Worm (Caenorhabditis elegans) whole organism, L4 larva: ENCODE results near the gene sqv-3.

Source experiments
- D1046.2 ChIP-seq: fragments of 200-800 bp; sonication (Bioruptor generic); IDR thresholded peaks from 2 replicates; pipeline ENCODE4 v1.3.6; 2022; ENCODE audit warnings: missing genetic modification characterization, missing compliant biosample characterization
- F10B5.3 ChIP-seq: sonication (generic microtip); optimal IDR thresholded peaks from 2 replicates; lab custom pipeline; 2016; ENCODE audit warnings: mild to moderate bottlenecking, missing genetic modification characterization, missing compliant biosample characterization
- F37D6.2 ChIP-seq: sonication (generic microtip); optimal IDR thresholded peaks from 2 replicates; lab custom pipeline; 2016; ENCODE audit warnings: mild to moderate bottlenecking, missing genetic modification characterization, missing compliant biosample characterization
- F44E2.7 ChIP-seq: fragments of 200-800 bp; sonication (Bioruptor generic); IDR thresholded peaks from 2 replicates; pipeline ENCODE4 v2.1.2; 2022; ENCODE audit warnings: missing genetic modification characterization, missing compliant biosample characterization
- T20F7.1 ChIP-seq: fragments of 200-800 bp; sonication (Bioruptor generic); optimal IDR thresholded peaks from 2 replicates; lab custom pipeline; 2018; ENCODE audit warnings: mild to moderate bottlenecking, missing genetic modification characterization, missing compliant biosample characterization
- T26A8.4 ChIP-seq: fragments of 200-800 bp; sonication (Bioruptor generic); IDR thresholded peaks from 2 replicates; pipeline ENCODE4 v1.3.6; 2022; ENCODE audit warnings: missing genetic modification characterization, missing compliant biosample characterization
- Y105C5A.15 ChIP-seq: fragments of 200-800 bp; sonication (Bioruptor generic); IDR thresholded peaks from 2 replicates; pipeline ENCODE4 v1.3.6; 2022; ENCODE audit warnings: missing genetic modification characterization, missing compliant biosample characterization
- Y48G9A.11 ChIP-seq: fragments of 200-800 bp; sonication (Bioruptor generic); IDR thresholded peaks from 2 replicates; pipeline ENCODE4 v1.3.6; 2022; ENCODE audit warnings: missing genetic modification reagents, missing genetic modification characterization, missing compliant biosample characterization
- Y5F2A.4 ChIP-seq: fragments of 200-800 bp; sonication (Bioruptor generic); optimal IDR thresholded peaks from 2 replicates; lab custom pipeline; 2018; ENCODE audit warnings: mild to moderate bottlenecking, missing genetic modification characterization, missing compliant biosample characterization
- Y75B8A.6 ChIP-seq: fragments of 200-800 bp; sonication (Bioruptor generic); IDR thresholded peaks from 2 replicates; pipeline ENCODE4 v1.3.6; 2022; ENCODE audit warnings: missing genetic modification reagents, missing genetic modification characterization, missing compliant biosample characterization
- ZK337.2 ChIP-seq: fragments of 200-800 bp; sonication (Bioruptor generic); IDR thresholded peaks from 2 replicates; pipeline ENCODE4 v1.3.6; 2022; ENCODE audit warnings: missing genetic modification reagents, missing genetic modification characterization, missing compliant biosample characterization
- aha-1 ChIP-seq: fragments of 150-350 bp; peaks from one replicate; lab custom pipeline; 2014; ENCODE audit warnings: missing biosample characterization, missing genetic modification characterization
- aly-2 ChIP-seq: sonication (generic microtip); optimal IDR thresholded peaks from 2 replicates; lab custom pipeline; 2018; ENCODE audit warnings: missing biosample characterization, missing genetic modification characterization
- ama-1 ChIP-seq: fragments of 150-350 bp; optimal IDR thresholded peaks from 2 replicates; lab custom pipeline; 2014; ENCODE audit warnings: inconsistent platforms, mixed read lengths
- arid-1 ChIP-seq: fragments of 200-800 bp; sonication (Bioruptor generic); conservative IDR thresholded peaks from 2 replicates; pipeline ENCODE4 v1.3.6; 2022; ENCODE audit warnings: missing genetic modification reagents, missing genetic modification characterization, missing compliant biosample characterization
- ceh-20 ChIP-seq: fragments of 200-800 bp; sonication (Bioruptor generic); IDR thresholded peaks from 2 replicates; pipeline ENCODE4 v1.3.6; 2022; ENCODE audit warnings: missing genetic modification reagents, missing genetic modification characterization, missing compliant biosample characterization
- ceh-82 ChIP-seq: sonication (generic microtip); optimal IDR thresholded peaks from 2 replicates; lab custom pipeline; 2017; ENCODE audit warnings: missing biosample characterization, missing genetic modification characterization
- cey-2 ChIP-seq: sonication (generic microtip); optimal IDR thresholded peaks from 3 replicates; lab custom pipeline; 2017; ENCODE audit warnings: missing genetic modification characterization, mild to moderate bottlenecking, missing compliant biosample characterization, antibody characterized with exemption, borderline replicate concordance; ENCODE audit not compliant: insufficient read depth
- dmd-6 ChIP-seq: fragments of 200-800 bp; sonication (Bioruptor generic); IDR thresholded peaks from 2 replicates; pipeline ENCODE4 v1.3.6; 2022; ENCODE audit warnings: missing genetic modification reagents, missing genetic modification characterization, missing compliant biosample characterization
- dmd-8 ChIP-seq: fragments of 200-800 bp; sonication (Bioruptor generic); IDR thresholded peaks from 2 replicates; pipeline ENCODE4 v1.3.6; 2022; ENCODE audit warnings: missing genetic modification characterization, missing compliant biosample characterization
- dmd-9 ChIP-seq: fragments of 200-800 bp; sonication (Bioruptor generic); IDR thresholded peaks from 2 replicates; pipeline ENCODE4 v1.3.6; 2022; ENCODE audit warnings: missing genetic modification reagents, missing genetic modification characterization, missing compliant biosample characterization
- dpl-1 ChIP-seq: fragments of 150-350 bp; optimal IDR thresholded peaks from 2 replicates; lab custom pipeline; 2014; ENCODE audit warnings: missing biosample characterization, missing genetic modification reagents, missing genetic modification characterization
- egl-27 ChIP-seq: sonication (generic microtip); optimal IDR thresholded peaks from 3 replicates; lab custom pipeline; 2017; ENCODE audit warnings: missing biosample characterization, missing genetic modification reagents, missing genetic modification characterization
- fkh-10 ChIP-seq: fragments of 150-350 bp; optimal IDR thresholded peaks from 2 replicates; lab custom pipeline; 2014; ENCODE audit warnings: missing biosample characterization, missing genetic modification reagents, missing genetic modification characterization
- fos-1 ChIP-seq: fragments of 150-350 bp; optimal IDR thresholded peaks from 2 replicates; lab custom pipeline; 2014; ENCODE audit warnings: missing biosample characterization, missing genetic modification characterization
- hlh-11 ChIP-seq: fragments of 200-800 bp; sonication (Bioruptor generic); optimal IDR thresholded peaks from 2 replicates; lab custom pipeline; 2018; ENCODE audit warnings: mild to moderate bottlenecking, missing genetic modification characterization, missing compliant biosample characterization
- hlh-30 ChIP-seq: sonication (generic microtip); optimal IDR thresholded peaks from 2 replicates; lab custom pipeline; 2017; ENCODE audit warnings: antibody characterized with exemption, mild to moderate bottlenecking, missing genetic modification characterization, missing compliant biosample characterization; ENCODE audit not compliant: insufficient read depth
- hmg-1.1 ChIP-seq: fragments of 200-800 bp; sonication (Bioruptor generic); IDR thresholded peaks from 2 replicates; pipeline ENCODE4 v1.3.6; 2022; ENCODE audit warnings: missing genetic modification reagents, missing genetic modification characterization, missing compliant biosample characterization
- lin-29 ChIP-seq: fragments of 200-800 bp; sonication (Bioruptor generic); IDR thresholded peaks from 2 replicates; pipeline ENCODE4 v1.3.6; 2022; ENCODE audit warnings: missing genetic modification reagents, missing genetic modification characterization, missing compliant biosample characterization
- lir-3 ChIP-seq: sonication (generic microtip); optimal IDR thresholded peaks from 2 replicates; lab custom pipeline; 2016; ENCODE audit warnings: mild to moderate bottlenecking, missing genetic modification characterization, missing compliant biosample characterization
- lsy-2 ChIP-seq, 2 experiments: fragments of 150-350 bp in 1 of 2; sonication (generic microtip) in 1 of 2; optimal IDR thresholded peaks; 2 replicates each; lab custom pipeline; 2014 to 2017; ENCODE audit warnings: missing biosample characterization in 2 of 2, missing genetic modification characterization in 2 of 2
- madf-9 ChIP-seq: fragments of 200-800 bp; sonication (Bioruptor generic); conservative IDR thresholded peaks from 2 replicates; pipeline ENCODE4 v1.3.6; 2022; ENCODE audit warnings: missing genetic modification reagents, missing genetic modification characterization, missing compliant biosample characterization
- mdl-1 ChIP-seq, 2 experiments: fragments of 150-350 bp in 1 of 2; sonication (generic microtip) in 1 of 2; optimal IDR thresholded peaks; 2 replicates each; lab custom pipeline; 2014 to 2017; ENCODE audit warnings: missing biosample characterization in 2 of 2, missing genetic modification characterization in 2 of 2
- mep-1 ChIP-seq: fragments of 150-350 bp; sonication (generic microtip); optimal IDR thresholded peaks from 3 replicates; lab custom pipeline; 2014; ENCODE audit warnings: missing biosample characterization, missing genetic modification characterization
- mxl-2 ChIP-seq: fragments of 200-800 bp; sonication (Bioruptor generic); conservative IDR thresholded peaks from 2 replicates; pipeline ENCODE4 v1.3.6; 2022; ENCODE audit warnings: missing genetic modification reagents, missing genetic modification characterization, missing compliant biosample characterization
- nhr-10 ChIP-seq: fragments of 150-350 bp; optimal IDR thresholded peaks from 2 replicates; lab custom pipeline; 2014; ENCODE audit warnings: missing biosample characterization, missing genetic modification characterization
- nhr-42 ChIP-seq: fragments of 200-800 bp; sonication (Bioruptor generic); IDR thresholded peaks from 2 replicates; pipeline ENCODE4 v1.3.6; 2022; ENCODE audit warnings: missing genetic modification characterization, missing compliant biosample characterization
- nhr-6 ChIP-seq: fragments of 150-350 bp; optimal IDR thresholded peaks from 2 replicates; lab custom pipeline; 2014; ENCODE audit warnings: missing biosample characterization, missing genetic modification characterization
- nhr-76 ChIP-seq: fragments of 150-350 bp; optimal IDR thresholded peaks from 2 replicates; lab custom pipeline; 2014; ENCODE audit warnings: missing biosample characterization, missing genetic modification characterization
- nhr-77 ChIP-seq: fragments of 150-350 bp; optimal IDR thresholded peaks from 2 replicates; lab custom pipeline; 2014; ENCODE audit warnings: missing biosample characterization, missing genetic modification characterization
- pha-4 ChIP-seq, 2 experiments: fragments of 150-350 bp in 1 of 2; fragments of 200-800 bp in 1 of 2; sonication (Bioruptor generic) in 1 of 2; IDR thresholded peaks in 1 of 2; optimal IDR thresholded peaks in 1 of 2; 2 replicates each; pipeline versions ENCODE4 v1.3.6 to Lab custom; 2014 to 2022; ENCODE audit warnings: missing genetic modification characterization in 2 of 2, missing genetic modification reagents in 2 of 2, missing biosample characterization in 1 of 2, missing compliant biosample characterization in 1 of 2
- php-3 ChIP-seq: fragments of 200-800 bp; sonication (Bioruptor generic); IDR thresholded peaks from 2 replicates; pipeline ENCODE4 v1.3.6; 2022; ENCODE audit warnings: missing genetic modification reagents, missing genetic modification characterization, missing compliant biosample characterization
- set-16 ChIP-seq: fragments of 200-800 bp; sonication (Bioruptor generic); IDR thresholded peaks from 2 replicates; pipeline ENCODE4 v1.3.6; 2022; ENCODE audit warnings: missing genetic modification reagents, missing genetic modification characterization, missing compliant biosample characterization
- skn-1 ChIP-seq: fragments of 150-350 bp; optimal IDR thresholded peaks from 2 replicates; lab custom pipeline; 2014; ENCODE audit warnings: missing biosample characterization, missing genetic modification characterization
- snpc-4 ChIP-seq: fragments of 150-350 bp; optimal IDR thresholded peaks from 2 replicates; lab custom pipeline; 2014; ENCODE audit warnings: missing biosample characterization, missing genetic modification characterization
- spr-3 ChIP-seq: fragments of 200-800 bp; sonication (Bioruptor generic); optimal IDR thresholded peaks from 2 replicates; lab custom pipeline; 2018; ENCODE audit warnings: mild to moderate bottlenecking, missing genetic modification characterization, missing compliant biosample characterization
- vab-7 ChIP-seq: fragments of 200-800 bp; sonication (Bioruptor generic); IDR thresholded peaks from 2 replicates; pipeline ENCODE4 v1.3.6; 2022; ENCODE audit warnings: missing genetic modification reagents, missing genetic modification characterization, missing compliant biosample characterization
- zag-1 ChIP-seq: fragments of 150-350 bp; optimal IDR thresholded peaks from 2 replicates; lab custom pipeline; 2014; ENCODE audit warnings: missing biosample characterization, missing genetic modification characterization
- zfp-2 ChIP-seq: sonication (generic microtip); optimal IDR thresholded peaks from 2 replicates; lab custom pipeline; 2016; ENCODE audit warnings: mild to moderate bottlenecking, missing genetic modification characterization, missing compliant biosample characterization
- zip-2 ChIP-seq: fragments of 150-350 bp; optimal IDR thresholded peaks from 2 replicates; lab custom pipeline; 2014; ENCODE audit warnings: missing biosample characterization, missing genetic modification characterization
- ztf-11 ChIP-seq: fragments of 150-350 bp; optimal IDR thresholded peaks from 2 replicates; lab custom pipeline; 2014; ENCODE audit warnings: missing biosample characterization, missing genetic modification characterization
- ztf-7 ChIP-seq: fragments of 150-350 bp; optimal IDR thresholded peaks from 2 replicates; lab custom pipeline; 2014; ENCODE audit warnings: missing biosample characterization, missing genetic modification characterization

sqv-3 gene

DNA sequence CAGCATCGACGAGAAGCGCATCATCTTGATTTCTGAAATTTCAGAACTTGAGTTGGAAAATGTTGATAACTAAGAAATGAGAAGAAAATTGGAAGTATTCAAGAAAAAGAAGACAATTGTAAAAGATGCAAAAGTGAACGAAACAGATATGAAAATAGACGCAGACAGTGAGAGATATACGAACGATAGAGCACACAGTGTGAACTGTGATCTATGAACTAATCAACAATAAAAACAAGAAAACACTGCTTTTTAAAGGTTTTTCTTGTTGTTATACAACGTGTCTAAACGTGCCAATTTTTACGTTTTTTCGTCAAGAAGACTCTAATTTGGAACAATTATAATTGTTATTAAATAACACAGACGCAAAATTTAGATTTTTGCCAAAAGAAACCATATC is 27.3 kb downstream of the sqv-3 start, which contains the start of gene ech-6 (continued):
- peak; percentile 5 for TF ChIP-seq hlh-30 (tag; lab: Kevin White, UChicago)
- TF ChIP-seq hmg-1.1 (GFP tag; lab: Robert Waterston, UW) = peak; percentile 11; the same call in 1 of the 2 replicates
- TF ChIP-seq dpl-1 (GFP tag; lab: Kevin White, UChicago) = peak; percentile 32
- TF ChIP-seq F44E2.7 (GFP tag; lab: Robert Waterston, UW) = no peak
- TF ChIP-seq T26A8.4 = no peak
- no peak for TF ChIP-seq D1046.2 (GFP tag; lab: Robert Waterston, UW)
- TF ChIP-seq nhr-42 = no peak
- TF ChIP-seq set-16 (GFP tag; lab: Robert Waterston, UW) = no peak
- no peak for TF ChIP-seq aha-1 (tag; lab: Kevin White, UChicago)
- TF ChIP-seq nhr-10 = no peak
- no peak for TF ChIP-seq cey-2 (tag; lab: Kevin White, UChicago)
- TF ChIP-seq snpc-4 (tag; lab: Kevin White, UChicago) = no peak
- TF ChIP-seq ZK337.2 (GFP tag; lab: Robert Waterston, UW) = no peak
- no peak for TF ChIP-seq lin-29
- TF ChIP-seq mdl-1 (tag; optimal IDR thresholded peaks at IDR 0.05; lab: Kevin White, UChicago) = no peak
- TF ChIP-seq zfp-2 (tag; lab: Kevin White, UChicago) = no peak
- no peak for TF ChIP-seq Y105C5A.15
- no peak for TF ChIP-seq nhr-76
- no peak for TF ChIP-seq vab-7
- no peak for TF ChIP-seq skn-1
- TF ChIP-seq mxl-2 (GFP tag; lab: Robert Waterston, UW) = no peak
- TF ChIP-seq fkh-10 (GFP tag; lab: Kevin White, UChicago) = no peak
- TF ChIP-seq F37D6.2 (tag; lab: Kevin White, UChicago) = no peak
- no peak for TF ChIP-seq ama-1 (lab: Kevin White, UChicago)
- no peak for TF ChIP-seq egl-27
- TF ChIP-seq nhr-77 (tag; lab: Kevin White, UChicago) = no peak
- peak; percentile 8 for TF ChIP-seq mep-1 (tag; lab: Kevin White, UChicago)
- no peak for TF ChIP-seq ztf-11 (tag; lab: Kevin White, UChicago)
- no peak for TF ChIP-seq ztf-7 (tag; lab: Kevin White, UChicago)
- no peak for TF ChIP-seq dmd-9
- no peak for TF ChIP-seq zag-1 (tag; lab: Kevin White, UChicago)
- no peak for TF ChIP-seq fos-1 (tag; lab: Kevin White, UChicago)
- no peak for TF ChIP-seq dmd-8 (GFP tag; lab: Robert Waterston, UW)
- no peak for TF ChIP-seq zip-2 (tag; lab: Kevin White, UChicago)
- TF ChIP-seq Y75B8A.6 (GFP tag; lab: Robert Waterston, UW) = no peak
- TF ChIP-seq spr-3 (GFP tag; lab: Kevin White, UChicago) = no peak
- TF ChIP-seq madf-9 (GFP tag; lab: Robert Waterston, UW) = no peak
- no peak for TF ChIP-seq pha-4 (GFP tag; IDR thresholded peaks at IDR 0.05; lab: Robert Waterston, UW)
- no peak for TF ChIP-seq pha-4 (tag; optimal IDR thresholded peaks at IDR 0.05; lab: Kevin White, UChicago)
- TF ChIP-seq T20F7.1 (GFP tag; lab: Kevin White, UChicago) = no peak
- no peak for TF ChIP-seq F10B5.3 (tag; lab: Kevin White, UChicago)
- TF ChIP-seq lir-3 = no peak
- TF ChIP-seq Y5F2A.4 (GFP tag; lab: Kevin White, UChicago) = no peak
- TF ChIP-seq arid-1 = no peak
- no peak for TF ChIP-seq nhr-6 (tag; lab: Kevin White, UChicago)
- TF ChIP-seq aly-2 (tag; lab: Kevin White, UChicago) = no peak
- peak; percentile 72 for TF ChIP-seq dmd-6 (GFP tag; lab: Robert Waterston, UW)
- no peak for TF ChIP-seq Y48G9A.11
- TF ChIP-seq lsy-2 (tag; optimal IDR thresholded peaks at IDR 0.05; lab: Kevin White, UChicago) = peak in 1 of 2 experiments; percentile 71
- peak; percentile 21; the same call in 1 of the 2 replicates for TF ChIP-seq php-3 (GFP tag; lab: Robert Waterston, UW)
- TF ChIP-seq ceh-82 (tag; lab: Kevin White, UChicago) = no peak
- TF ChIP-seq ceh-20 = no peak
- peak; percentile 58 for TF ChIP-seq hlh-11 (tag; lab: Kevin White, UChicago)
